Fruit fly (Drosophila melanogaster) whole organism, embryonic: ENCODE results near the gene scat.

ENCODE experiments used
- Atf-2 ChIP-seq: fragments of 200-800 bp; sonication (Bioruptor generic); optimal IDR thresholded peaks from 2 replicates; lab custom pipeline; 2016; ENCODE audit warnings: missing biosample characterization, missing genetic modification characterization
- Bgb ChIP-seq: fragments of 200-800 bp; sonication (Bioruptor generic); IDR thresholded peaks from 2 replicates; pipeline ENCODE4 v1.3.6; 2022; ENCODE audit warnings: missing biosample characterization, missing genetic modification characterization; ENCODE audit not compliant: partially characterized antibody
- C15 ChIP-seq: fragments of 200-800 bp; sonication (Bioruptor generic); IDR thresholded peaks from 3 replicates; pipeline ENCODE4 v1.3.6; 2022; ENCODE audit warnings: missing biosample characterization, missing genetic modification characterization
- CG10366 ChIP-seq: fragments of 200-800 bp; sonication (Bioruptor generic); IDR thresholded peaks from 2 replicates; pipeline ENCODE4 v1.3.6; 2022; ENCODE audit warnings: missing biosample characterization, missing genetic modification characterization
- CG10959 ChIP-seq: fragments of 200-800 bp; sonication (Bioruptor generic); IDR thresholded peaks from 2 replicates; pipeline ENCODE4 v1.3.6; 2022; ENCODE audit warnings: missing biosample characterization, missing genetic modification characterization
- CG11696 ChIP-seq: fragments of 200-800 bp; sonication (Bioruptor generic); IDR thresholded peaks from 2 replicates; pipeline ENCODE4 v1.3.6; 2022; ENCODE audit warnings: missing biosample characterization, missing genetic modification characterization
- CG12155 ChIP-seq: fragments of 200-800 bp; sonication (Bioruptor generic); optimal IDR thresholded peaks from 3 replicates; lab custom pipeline; 2016; ENCODE audit warnings: missing biosample characterization, missing genetic modification characterization
- CG12236 ChIP-seq: fragments of 200-800 bp; sonication (Bioruptor generic); optimal IDR thresholded peaks from 2 replicates; lab custom pipeline; 2016; ENCODE audit warnings: missing biosample characterization, missing genetic modification characterization
- CG13894 ChIP-seq: fragments of 200-800 bp; sonication (Bioruptor generic); optimal IDR thresholded peaks from 3 replicates; lab custom pipeline; 2018; ENCODE audit warnings: missing biosample characterization, mild to moderate bottlenecking, missing genetic modification characterization, moderate library complexity
- CG17328 ChIP-seq: fragments of 200-800 bp; sonication (Bioruptor generic); IDR thresholded peaks from 2 replicates; pipeline ENCODE4 v1.3.6; 2022; ENCODE audit warnings: missing biosample characterization, missing genetic modification characterization
- CG17829 ChIP-seq: fragments of 200-800 bp; optimal IDR thresholded peaks from 2 replicates; lab custom pipeline; 2019; ENCODE audit warnings: missing biosample characterization, mild to moderate bottlenecking, missing genetic modification characterization, moderate library complexity
- CG2889 ChIP-seq: fragments of 200-800 bp; sonication (Bioruptor generic); IDR thresholded peaks from 3 replicates; pipeline ENCODE4 v1.3.6; 2022; ENCODE audit warnings: missing biosample characterization, missing genetic modification characterization
- CG31388 ChIP-seq: fragments of 200-800 bp; sonication (Bioruptor generic); optimal IDR thresholded peaks from 2 replicates; lab custom pipeline; 2016; ENCODE audit warnings: missing biosample characterization, missing genetic modification characterization
- CG34422 ChIP-seq: fragments of 200-800 bp; sonication (Bioruptor generic); IDR thresholded peaks from 3 replicates; pipeline ENCODE4 v1.3.6; 2022; ENCODE audit warnings: missing biosample characterization, missing genetic modification characterization
- CG4328 ChIP-seq: fragments of 200-800 bp; sonication (Bioruptor generic); optimal IDR thresholded peaks from 3 replicates; lab custom pipeline; 2017; ENCODE audit warnings: missing biosample characterization, missing genetic modification reagents, missing genetic modification characterization
- CG8089 ChIP-seq: fragments of 200-800 bp; sonication (Bioruptor generic); optimal IDR thresholded peaks from 3 replicates; lab custom pipeline; 2016; ENCODE audit warnings: missing biosample characterization, missing genetic modification characterization
- CG8765 ChIP-seq: fragments of 200-800 bp; sonication (Bioruptor generic); IDR thresholded peaks from 2 replicates; pipeline ENCODE4 v1.3.6; 2022; ENCODE audit warnings: missing biosample characterization, missing genetic modification characterization
- CG8944 ChIP-seq: fragments of 200-800 bp; sonication (Bioruptor generic); optimal IDR thresholded peaks from 3 replicates; lab custom pipeline; 2016; ENCODE audit warnings: missing biosample characterization, missing genetic modification characterization
- CG9932 ChIP-seq: fragments of 200-800 bp; sonication (Bioruptor generic); IDR thresholded peaks from 2 replicates; pipeline ENCODE4 v1.3.6; 2022; ENCODE audit warnings: missing biosample characterization, missing genetic modification characterization
- CkIIα-i1 ChIP-seq: fragments of 200-800 bp; sonication (Bioruptor generic); IDR thresholded peaks from 2 replicates; pipeline ENCODE4 v1.3.6; 2022; ENCODE audit warnings: missing biosample characterization, missing genetic modification characterization
- Dref ChIP-seq: fragments of 200-800 bp; sonication (Bioruptor generic); IDR thresholded peaks from 2 replicates; pipeline ENCODE4 v1.3.6; 2022; ENCODE audit warnings: missing biosample characterization, missing genetic modification characterization
- Ets97D ChIP-seq: fragments of 200-800 bp; sonication (Bioruptor generic); optimal IDR thresholded peaks from 3 replicates; lab custom pipeline; 2016; ENCODE audit warnings: missing biosample characterization, missing genetic modification characterization
- Fer2 ChIP-seq: fragments of 200-800 bp; sonication (Bioruptor generic); optimal IDR thresholded peaks from 2 replicates; lab custom pipeline; 2018; ENCODE audit warnings: missing biosample characterization, mild to moderate bottlenecking, missing genetic modification characterization, moderate library complexity
- Lhr ChIP-seq: fragments of 200-800 bp; sonication (Bioruptor generic); optimal IDR thresholded peaks from 3 replicates; lab custom pipeline; 2017; ENCODE audit warnings: mild to moderate bottlenecking, missing biosample characterization, missing genetic modification reagents, missing genetic modification characterization
- Lim3 ChIP-seq: fragments of 200-800 bp; sonication (Bioruptor generic); IDR thresholded peaks from 2 replicates; pipeline ENCODE4 v1.3.6; 2022; ENCODE audit warnings: missing biosample characterization, missing genetic modification characterization
- Max ChIP-seq: fragments of 200-800 bp; sonication (Bioruptor generic); optimal IDR thresholded peaks from 2 replicates; lab custom pipeline; 2016; ENCODE audit warnings: missing biosample characterization, mild to moderate bottlenecking, missing genetic modification characterization
- Oli ChIP-seq: fragments of 200-800 bp; sonication (Bioruptor generic); optimal IDR thresholded peaks from 2 replicates; lab custom pipeline; 2018; ENCODE audit warnings: missing biosample characterization, mild to moderate bottlenecking, missing genetic modification characterization, moderate library complexity
- Spps ChIP-seq: fragments of 200-800 bp; sonication (Bioruptor generic); optimal IDR thresholded peaks from 2 replicates; lab custom pipeline; 2018; ENCODE audit warnings: missing biosample characterization, mild to moderate bottlenecking, missing genetic modification characterization
- Vsx1 ChIP-seq: fragments of 200-800 bp; sonication (Bioruptor generic); optimal IDR thresholded peaks from 2 replicates; lab custom pipeline; 2017; ENCODE audit warnings: missing biosample characterization, mild to moderate bottlenecking, missing genetic modification characterization, missing genetic modification reagents
- Xrp1 ChIP-seq: fragments of 200-800 bp; sonication (Bioruptor generic); IDR thresholded peaks from 2 replicates; pipeline ENCODE4 v1.3.6; 2022; ENCODE audit warnings: missing biosample characterization, missing genetic modification characterization
- YL-1 ChIP-seq: fragments of 200-800 bp; sonication (Bioruptor generic); optimal IDR thresholded peaks from 3 replicates; lab custom pipeline; 2017; ENCODE audit warnings: missing biosample characterization, mild to moderate bottlenecking, missing genetic modification characterization
- chinmo ChIP-seq: fragments of 200-800 bp; sonication (Bioruptor generic); IDR thresholded peaks from 4 replicates; pipeline ENCODE4 v1.3.6; 2022; ENCODE audit warnings: missing biosample characterization, missing genetic modification characterization; ENCODE audit not compliant: partially characterized antibody
- croc ChIP-seq: fragments of 200-800 bp; sonication (Bioruptor generic); conservative IDR thresholded peaks from 3 replicates; pipeline ENCODE4 v1.3.6; 2022; ENCODE audit warnings: missing biosample characterization, missing genetic modification characterization
- dan ChIP-seq: fragments of 200-800 bp; sonication (Bioruptor generic); IDR thresholded peaks from 2 replicates; pipeline ENCODE4 v1.3.6; 2022; ENCODE audit warnings: missing biosample characterization, missing genetic modification characterization
- dati ChIP-seq: fragments of 200-800 bp; sonication (Bioruptor generic); IDR thresholded peaks from 2 replicates; pipeline ENCODE4 v1.3.6; 2022; ENCODE audit warnings: missing biosample characterization, missing genetic modification characterization
- dpn ChIP-seq, 2 experiments: fragments of 200-800 bp; sonication (Bioruptor generic); optimal IDR thresholded peaks; 3 replicates each; lab custom pipeline; 2016; ENCODE audit warnings: missing biosample characterization in 2 of 2, missing genetic modification characterization in 2 of 2
- dysf ChIP-seq: fragments of 200-800 bp; sonication (Bioruptor generic); IDR thresholded peaks from 3 replicates; pipeline ENCODE4 v1.3.6; 2022; ENCODE audit warnings: missing biosample characterization, missing genetic modification characterization
- esg ChIP-seq: fragments of 200-800 bp; sonication (Bioruptor generic); conservative IDR thresholded peaks from 2 replicates; pipeline ENCODE4 v1.3.6; 2022; ENCODE audit warnings: missing biosample characterization, missing genetic modification characterization
- gfzf ChIP-seq: fragments of 200-800 bp; sonication (Bioruptor generic); optimal IDR thresholded peaks from 2 replicates; lab custom pipeline; 2016; ENCODE audit warnings: missing biosample characterization, mild to moderate bottlenecking, missing genetic modification characterization, moderate library complexity
- lbe ChIP-seq: fragments of 200-800 bp; sonication (Bioruptor generic); optimal IDR thresholded peaks from 2 replicates; lab custom pipeline; 2016; ENCODE audit warnings: missing biosample characterization, mild to moderate bottlenecking, missing genetic modification characterization
- mld ChIP-seq: fragments of 200-800 bp; sonication (Bioruptor generic); IDR thresholded peaks from 3 replicates; pipeline ENCODE4 v1.3.6; 2022; ENCODE audit warnings: missing biosample characterization, missing genetic modification characterization; ENCODE audit not compliant: partially characterized antibody
- oc ChIP-seq: fragments of 200-800 bp; sonication (Bioruptor generic); optimal IDR thresholded peaks from 2 replicates; lab custom pipeline; 2018; ENCODE audit warnings: missing biosample characterization, mild to moderate bottlenecking, missing genetic modification characterization, moderate library complexity
- pho ChIP-seq: fragments of 200-800 bp; sonication (Bioruptor generic); optimal IDR thresholded peaks from 2 replicates; lab custom pipeline; 2016; ENCODE audit warnings: missing biosample characterization, missing genetic modification characterization
- prd ChIP-seq, 3 experiments: fragments of >200 bp in 2 of 3; fragments of 200-800 bp in 1 of 3; sonication (Bioruptor generic) in 1 of 3; optimal IDR thresholded peaks in 2 of 3; IDR thresholded peaks in 1 of 3; 2 replicates in 2 of 3; 3 replicates in 1 of 3; pipeline versions ENCODE4 v1.3.6 to Lab custom; 2017 to 2022; ENCODE audit warnings: missing biosample characterization in 1 of 3, missing genetic modification characterization in 1 of 3
- ro ChIP-seq: fragments of 200-800 bp; sonication (Bioruptor generic); IDR thresholded peaks from 2 replicates; pipeline ENCODE4 v1.3.6; 2022; ENCODE audit warnings: missing biosample characterization, missing genetic modification characterization
- run ChIP-seq: fragments of 200-800 bp; sonication (Bioruptor generic); optimal IDR thresholded peaks from 3 replicates; lab custom pipeline; 2018; ENCODE audit warnings: missing biosample characterization, mild to moderate bottlenecking, missing genetic modification characterization
- toy ChIP-seq: fragments of 200-800 bp; sonication (Bioruptor generic); IDR thresholded peaks from 2 replicates; pipeline ENCODE4 v1.3.6; 2022; ENCODE audit warnings: missing biosample characterization, missing genetic modification characterization
- wdn ChIP-seq: fragments of 200-800 bp; sonication (Bioruptor generic); IDR thresholded peaks from 2 replicates; pipeline ENCODE4 v1.3.6; 2022; ENCODE audit warnings: missing biosample characterization, missing genetic modification characterization
- zen ChIP-seq: fragments of 200-800 bp; sonication (Bioruptor generic); optimal IDR thresholded peaks from 3 replicates; lab custom pipeline; 2018; ENCODE audit warnings: missing biosample characterization, mild to moderate bottlenecking, missing genetic modification characterization, moderate library complexity
- zfh1 ChIP-seq: fragments of 200-800 bp; sonication (Bioruptor generic); IDR thresholded peaks from 3 replicates; pipeline ENCODE4 v1.3.6; 2022; ENCODE audit warnings: missing biosample characterization, missing genetic modification characterization

scat gene

DNA sequence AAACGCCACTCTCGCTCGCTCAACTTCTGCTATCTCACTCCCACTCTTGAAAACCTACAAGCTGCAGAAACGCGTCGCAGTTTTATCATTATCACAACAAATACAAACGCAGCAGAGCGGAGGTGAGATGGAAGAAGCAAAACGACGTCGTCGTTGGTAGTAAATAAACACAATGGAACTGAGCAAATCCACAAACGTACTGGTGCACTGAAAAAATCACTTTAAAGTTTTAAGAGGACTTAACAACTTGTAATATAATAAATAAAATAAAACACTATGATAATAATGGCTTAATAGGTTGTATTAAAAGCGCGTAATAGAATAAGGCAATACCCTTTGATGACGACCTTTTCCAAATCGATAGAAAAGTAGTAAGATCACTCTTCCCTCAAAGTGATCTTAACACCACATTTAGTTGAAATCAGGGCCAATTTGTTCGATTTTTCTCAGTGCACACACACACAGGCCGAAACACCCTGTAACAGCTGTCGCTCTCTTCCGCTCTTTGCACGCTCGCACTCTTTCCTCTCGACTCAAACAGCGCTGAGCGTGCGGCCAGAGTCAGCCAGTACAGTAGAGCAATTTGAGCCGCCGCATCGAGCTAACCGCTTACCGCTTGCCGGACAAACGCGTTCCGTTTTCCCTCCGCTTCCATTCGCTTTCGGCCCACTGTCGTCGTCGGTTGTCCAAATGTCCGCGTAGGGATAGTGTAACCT is 18.2 kb downstream of the scat start (continued):
- peak; percentile 65 for TF ChIP-seq CG8089 (GFP tag; lab: Kevin White, UChicago)
- TF ChIP-seq Fer2 (tag; lab: Kevin White, UChicago), result peak; percentile 89
- TF ChIP-seq Bgb (GFP tag; lab: Robert Waterston, UW), result peak; percentile 63
- TF ChIP-seq CG31388 (GFP tag; lab: Kevin White, UChicago), result peak; percentile 75
- peak; percentile 93 for TF ChIP-seq Lim3 (GFP tag; lab: Robert Waterston, UW)
- TF ChIP-seq CkIIα-i1, result peak; percentile 49; the same call in 1 of the 2 replicates
- peak; percentile 98 for TF ChIP-seq croc (GFP tag; lab: Robert Waterston, UW)
- TF ChIP-seq oc (tag; lab: Kevin White, UChicago), result peak; percentile 87
- TF ChIP-seq chinmo, result peak; percentile 96
- peak; percentile 90 for TF ChIP-seq Atf-2
- TF ChIP-seq CG11696 (GFP tag; lab: Robert Waterston, UW), result peak; percentile 86
- peak; percentile 93 for TF ChIP-seq CG4328 (GFP tag; lab: Kevin White, UChicago)
- TF ChIP-seq Vsx1 (GFP tag; lab: Kevin White, UChicago), result peak; percentile 92
- peak; percentile 91 for TF ChIP-seq Max (GFP tag; lab: Kevin White, UChicago)
- no peak for TF ChIP-seq prd (optimal IDR thresholded peaks at IDR 0.05; lab: Kevin White, UChicago)
- peak; percentile 99 for TF ChIP-seq prd (GFP tag; IDR thresholded peaks at IDR 0.05; lab: Robert Waterston, UW)
- TF ChIP-seq CG8765 (GFP tag; lab: Robert Waterston, UW), result peak; percentile 95
- peak; percentile 89 for TF ChIP-seq CG10959
- peak; percentile 92 for TF ChIP-seq wdn (GFP tag; lab: Robert Waterston, UW)
- TF ChIP-seq dati (GFP tag; lab: Robert Waterston, UW), result peak; percentile 86
- no peak for TF ChIP-seq gfzf (GFP tag; lab: Kevin White, UChicago)
- TF ChIP-seq CG17829 (tag; lab: Kevin White, UChicago), result peak; percentile 98
- TF ChIP-seq YL-1 (GFP tag; lab: Kevin White, UChicago), result peak; percentile 94
- peak; percentile 93 for TF ChIP-seq run (tag; lab: Kevin White, UChicago)
- no peak for TF ChIP-seq dan (GFP tag; lab: Robert Waterston, UW)
- TF ChIP-seq Dref (GFP tag; lab: Robert Waterston, UW), result no peak
- TF ChIP-seq zen, result peak; percentile 96
- peak; percentile 94 for TF ChIP-seq CG12155 (GFP tag; lab: Kevin White, UChicago)
- peak; percentile 72 for TF ChIP-seq CG12236
- peak; percentile 88 for TF ChIP-seq Lhr (GFP tag; lab: Kevin White, UChicago)
- TF ChIP-seq CG8944 (GFP tag; lab: Kevin White, UChicago), result peak; percentile 58
- peak; percentile 87 for TF ChIP-seq ro
- peak; percentile 72 for TF ChIP-seq pho (GFP tag; lab: Kevin White, UChicago)
- peak; percentile 96 for TF ChIP-seq Oli
- peak; percentile 98 for TF ChIP-seq dysf
- peak; percentile 87 for TF ChIP-seq CG13894 (tag; lab: Kevin White, UChicago)
- TF ChIP-seq lbe, result peak; percentile 93
- TF ChIP-seq toy (GFP tag; lab: Robert Waterston, UW), result peak; percentile 91
- peak; percentile 95 for TF ChIP-seq CG34422
- peak; percentile 96 for TF ChIP-seq CG9932
- TF ChIP-seq CG2889 (GFP tag; lab: Robert Waterston, UW), result peak; percentile 91
- TF ChIP-seq CG17328, result peak; percentile 93
- TF ChIP-seq CG10366 (GFP tag; lab: Robert Waterston, UW), result peak; percentile 98
- no peak for TF ChIP-seq Ets97D (GFP tag; lab: Kevin White, UChicago)
- TF ChIP-seq zfh1 (GFP tag; lab: Robert Waterston, UW), result peak; percentile 96
- peak; percentile 90 for TF ChIP-seq C15
- peak; percentile 89 to 97 for TF ChIP-seq dpn (GFP tag; optimal IDR thresholded peaks at IDR 0.05; lab: Kevin White, UChicago)
- peak; percentile 92 for TF ChIP-seq Spps
- peak; percentile 95 for TF ChIP-seq esg (GFP tag; lab: Robert Waterston, UW)
- no peak for TF ChIP-seq mld
- TF ChIP-seq Xrp1 (GFP tag; lab: Robert Waterston, UW), result peak; percentile 98
